Worm (Caenorhabditis elegans) whole organism, mixed stage, embryonic: ENCODE data around the gene W03C9.1.
A peak's percentile ranks its signal among the peaks of the same experiment; 100 is the strongest.

Source experiments
- M03D4.4 ChIP-seq: sonication (generic microtip); optimal IDR thresholded peaks from 2 replicates; lab custom pipeline; 2017; ENCODE audit warnings: mild to moderate bottlenecking, missing genetic modification characterization, missing compliant biosample characterization
- bed-3 ChIP-seq: fragments of 200-800 bp; sonication (Bioruptor generic); optimal IDR thresholded peaks from 3 replicates; lab custom pipeline; 2018; ENCODE audit warnings: mild to moderate bottlenecking, missing genetic modification characterization, moderate library complexity, missing compliant biosample characterization
- blmp-1 ChIP-seq: fragments of 150-350 bp; optimal IDR thresholded peaks from 2 replicates; lab custom pipeline; 2014; ENCODE audit warnings: missing biosample characterization, missing genetic modification characterization
- ceh-39 ChIP-seq: fragments of 150-350 bp; optimal IDR thresholded peaks from 2 replicates; lab custom pipeline; 2014; ENCODE audit warnings: missing biosample characterization, missing genetic modification characterization
- ceh-43 ChIP-seq: fragments of 200-800 bp; sonication (Bioruptor generic); optimal IDR thresholded peaks from 2 replicates; lab custom pipeline; 2018; ENCODE audit warnings: mild to moderate bottlenecking, missing genetic modification characterization, moderate library complexity, missing compliant biosample characterization
- ceh-83 ChIP-seq: fragments of 200-800 bp; sonication (Bioruptor generic); optimal IDR thresholded peaks from 2 replicates; lab custom pipeline; 2018; ENCODE audit warnings: mild to moderate bottlenecking, missing genetic modification characterization, missing compliant biosample characterization
- ces-1 ChIP-seq: fragments of 150-350 bp; optimal IDR thresholded peaks from 2 replicates; lab custom pipeline; 2014; ENCODE audit warnings: missing biosample characterization, missing genetic modification reagents, missing genetic modification characterization
- cnd-1 ChIP-seq: fragments of 200-800 bp; sonication (Bioruptor generic); optimal IDR thresholded peaks from 2 replicates; lab custom pipeline; 2018; ENCODE audit warnings: mild to moderate bottlenecking, missing genetic modification characterization, missing compliant biosample characterization
- drap-1 ChIP-seq: fragments of 200-800 bp; sonication (Bioruptor generic); optimal IDR thresholded peaks from 3 replicates; lab custom pipeline; 2018; ENCODE audit warnings: mild to moderate bottlenecking, missing genetic modification characterization, missing compliant biosample characterization
- elt-1 ChIP-seq: sonication (generic microtip); optimal IDR thresholded peaks from 2 replicates; lab custom pipeline; 2017; ENCODE audit warnings: missing genetic modification characterization, mild to moderate bottlenecking, missing compliant biosample characterization, antibody characterized with exemption, moderate library complexity, borderline replicate concordance; ENCODE audit not compliant: insufficient read depth
- elt-3 ChIP-seq: fragments of 150-350 bp; optimal IDR thresholded peaks from 2 replicates; lab custom pipeline; 2014; ENCODE audit warnings: missing biosample characterization, missing genetic modification characterization
- flh-1 ChIP-seq: fragments of 200-800 bp; sonication (Bioruptor generic); optimal IDR thresholded peaks from 2 replicates; lab custom pipeline; 2018; ENCODE audit warnings: mild to moderate bottlenecking, missing genetic modification characterization, moderate library complexity, missing compliant biosample characterization
- ham-2 ChIP-seq: fragments of 200-800 bp; sonication (Bioruptor generic); optimal IDR thresholded peaks from 2 replicates; lab custom pipeline; 2018; ENCODE audit warnings: mild to moderate bottlenecking, missing genetic modification characterization, missing compliant biosample characterization
- hlh-1 ChIP-seq: fragments of 150-350 bp; optimal IDR thresholded peaks from 2 replicates; lab custom pipeline; 2014; ENCODE audit warnings: missing biosample characterization, missing genetic modification reagents, missing genetic modification characterization
- lin-13 ChIP-seq: fragments of 150-350 bp; optimal IDR thresholded peaks from 2 replicates; lab custom pipeline; 2014; ENCODE audit warnings: missing biosample characterization, missing genetic modification characterization
- lin-32 ChIP-seq: fragments of 200-800 bp; sonication (Bioruptor generic); optimal IDR thresholded peaks from 2 replicates; lab custom pipeline; 2018; ENCODE audit warnings: mild to moderate bottlenecking, missing genetic modification characterization, missing compliant biosample characterization
- lsy-2 ChIP-seq: fragments of 150-350 bp; optimal IDR thresholded peaks from 2 replicates; lab custom pipeline; 2014; ENCODE audit warnings: missing biosample characterization, missing genetic modification characterization
- mab-5 ChIP-seq: fragments of 150-350 bp; optimal IDR thresholded peaks from 2 replicates; lab custom pipeline; 2014; ENCODE audit warnings: missing biosample characterization, missing genetic modification characterization
- mep-1 ChIP-seq: fragments of 150-350 bp; optimal IDR thresholded peaks from 2 replicates; lab custom pipeline; 2017; ENCODE audit warnings: missing biosample characterization, missing genetic modification reagents, missing genetic modification characterization, inconsistent platforms
- mls-2 ChIP-seq: sonication (generic microtip); optimal IDR thresholded peaks from 2 replicates; lab custom pipeline; 2016; ENCODE audit warnings: mild to moderate bottlenecking, missing genetic modification characterization, moderate library complexity, missing compliant biosample characterization
- nhr-12 ChIP-seq: fragments of 150-350 bp; optimal IDR thresholded peaks from 2 replicates; lab custom pipeline; 2014; ENCODE audit warnings: missing biosample characterization, missing genetic modification characterization
- nhr-2 ChIP-seq: fragments of 150-350 bp; optimal IDR thresholded peaks from 2 replicates; lab custom pipeline; 2014; ENCODE audit warnings: missing biosample characterization, missing genetic modification characterization
- nhr-237 ChIP-seq: fragments of 150-350 bp; optimal IDR thresholded peaks from 2 replicates; lab custom pipeline; 2014; ENCODE audit warnings: missing biosample characterization, missing genetic modification characterization
- nhr-28 ChIP-seq: fragments of 150-350 bp; optimal IDR thresholded peaks from 2 replicates; lab custom pipeline; 2014; ENCODE audit warnings: missing biosample characterization, missing genetic modification characterization
- nhr-76 ChIP-seq: sonication (generic microtip); optimal IDR thresholded peaks from 2 replicates; lab custom pipeline; 2017; ENCODE audit warnings: missing biosample characterization, missing genetic modification characterization
- pha-4 ChIP-seq: fragments of 150-350 bp; optimal IDR thresholded peaks from 2 replicates; lab custom pipeline; 2018; ENCODE audit warnings: missing biosample characterization, missing genetic modification reagents, missing genetic modification characterization
- sem-2 ChIP-seq: fragments of 200-800 bp; sonication (Bioruptor generic); optimal IDR thresholded peaks from 2 replicates; lab custom pipeline; 2018; ENCODE audit warnings: mild to moderate bottlenecking, missing genetic modification characterization, missing compliant biosample characterization
- snpc-4 ChIP-seq: fragments of 150-350 bp; optimal IDR thresholded peaks from 2 replicates; lab custom pipeline; 2014; ENCODE audit warnings: missing biosample characterization, missing genetic modification characterization
- sptf-1 ChIP-seq: sonication (generic microtip); optimal IDR thresholded peaks from 2 replicates; lab custom pipeline; 2017; ENCODE audit warnings: mild to moderate bottlenecking, missing genetic modification characterization, moderate library complexity, missing compliant biosample characterization
- tbx-8 ChIP-seq: fragments of 200-800 bp; sonication (Bioruptor generic); optimal IDR thresholded peaks from 2 replicates; lab custom pipeline; 2018; ENCODE audit warnings: mild to moderate bottlenecking, missing genetic modification characterization, moderate library complexity, missing compliant biosample characterization
- unc-120 ChIP-seq: sonication (generic microtip); optimal IDR thresholded peaks from 2 replicates; lab custom pipeline; 2017; ENCODE audit warnings: missing genetic modification characterization, missing compliant biosample characterization; ENCODE audit not compliant: poor library complexity, severe bottlenecking
- unc-39 ChIP-seq: fragments of 150-350 bp; optimal IDR thresholded peaks from 2 replicates; lab custom pipeline; 2014; ENCODE audit warnings: missing biosample characterization, missing genetic modification characterization
- unc-62 ChIP-seq: fragments of 150-350 bp; optimal IDR thresholded peaks from 2 replicates; lab custom pipeline; 2014; ENCODE audit warnings: missing biosample characterization, missing genetic modification reagents, missing genetic modification characterization
- zip-8 ChIP-seq: fragments of 150-350 bp; optimal IDR thresholded peaks from 2 replicates; lab custom pipeline; 2014; ENCODE audit warnings: missing biosample characterization, missing genetic modification characterization
- ztf-11 ChIP-seq: fragments of 150-350 bp; optimal IDR thresholded peaks from 2 replicates; lab custom pipeline; 2014; ENCODE audit warnings: missing biosample characterization, missing genetic modification characterization

The W03C9.1 gene

DNA sequence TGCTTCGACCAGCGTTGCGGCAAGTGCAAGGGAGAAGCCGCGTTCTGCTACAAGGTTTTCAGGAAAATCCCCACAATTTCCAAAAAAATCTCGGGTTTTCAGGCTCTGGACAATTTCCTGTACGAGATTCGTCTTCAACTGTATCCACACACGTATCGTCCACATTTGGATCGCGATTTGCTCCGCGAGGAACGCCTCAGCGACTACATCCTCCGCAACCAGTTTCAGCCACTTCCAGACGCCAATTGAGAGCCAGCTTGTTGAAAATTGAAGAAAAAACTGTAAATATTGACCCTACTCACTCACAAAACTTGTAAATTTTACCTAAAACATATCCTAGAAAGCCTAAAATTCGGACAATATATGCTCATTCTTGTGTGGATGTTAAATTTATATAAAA lies 2.9 kb upstream of the W03C9.1 start:
- TF ChIP-seq ham-2 (no peak), nhr-12 (tag; lab: Kevin White, UChicago) (no peak), lin-13 (no peak), mab-5 (tag; lab: Kevin White, UChicago) (no peak), nhr-237 (tag; lab: Kevin White, UChicago) (no peak), elt-3 (no peak)

DNA sequence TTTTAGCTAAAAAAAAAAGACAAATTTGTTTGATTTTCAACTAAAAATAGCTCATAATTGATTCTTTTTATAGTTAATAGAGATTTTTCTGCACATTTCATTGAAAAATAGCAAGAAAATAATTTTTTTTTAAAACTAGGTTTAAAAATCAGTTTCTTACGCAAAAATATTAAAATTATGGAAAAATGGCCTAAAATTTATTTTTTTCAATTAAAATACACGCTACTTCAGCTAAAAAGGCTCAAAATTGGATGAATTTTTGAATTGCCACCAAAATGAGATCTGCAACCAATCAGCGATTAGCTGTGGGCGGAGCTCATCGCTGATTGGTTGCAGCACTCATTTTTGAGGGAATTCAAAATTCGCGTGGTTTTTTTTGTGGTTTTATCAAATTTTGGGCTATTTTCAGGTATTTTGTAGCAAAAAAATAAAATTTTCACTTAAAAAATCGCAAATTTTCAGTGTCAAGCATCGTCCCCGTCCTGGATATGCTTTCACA lies 1.3 kb upstream of the W03C9.1 start:
- TF ChIP-seq cnd-1 (tag; lab: Kevin White, UChicago), result no peak
- TF ChIP-seq, all 35 proteins: peak for 0

DNA sequence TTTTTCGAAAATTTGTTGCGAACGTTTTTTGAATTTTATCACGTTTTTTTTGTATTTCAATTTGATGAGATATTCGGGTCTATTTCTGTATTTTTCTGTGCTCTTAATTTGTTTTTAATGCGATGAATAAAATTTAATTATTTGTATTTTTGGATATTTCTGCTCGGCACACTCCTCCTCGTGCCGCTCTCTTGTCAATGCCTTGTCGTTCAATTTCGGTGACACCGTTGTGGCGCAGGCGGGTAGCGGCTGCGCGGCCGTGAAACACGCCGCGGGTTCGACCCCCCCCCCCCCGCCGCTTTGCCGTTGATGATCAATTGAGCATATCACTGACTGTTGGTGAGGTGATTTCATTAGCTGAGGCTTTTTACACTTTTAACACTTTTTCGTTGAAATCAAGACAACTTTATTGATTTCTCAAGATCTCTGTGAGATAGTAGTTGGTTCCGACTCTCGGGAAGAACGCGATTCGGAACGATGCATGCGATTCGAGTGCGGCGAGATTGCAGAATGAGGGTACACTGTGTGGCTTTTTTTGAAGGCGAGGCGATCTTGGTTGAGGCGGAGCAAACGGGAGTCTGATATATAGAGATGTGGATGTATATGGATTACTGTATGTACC lies 1.2 kb downstream of the W03C9.1 start:
- TF ChIP-seq sem-2 (GFP tag; lab: Kevin White, UChicago) (peak; percentile 99), snpc-4 (tag; lab: Kevin White, UChicago) (no peak), blmp-1 (tag; lab: Kevin White, UChicago) (peak; percentile 56), mab-5 (tag; lab: Kevin White, UChicago) (peak; percentile 39), nhr-12 (tag; lab: Kevin White, UChicago) (peak; percentile 57), mls-2 (tag; lab: Kevin White, UChicago) (peak; percentile 100), ceh-43 (GFP tag; lab: Kevin White, UChicago) (peak; percentile 99), zip-8 (tag; lab: Kevin White, UChicago) (no peak), pha-4 (tag; lab: Kevin White, UChicago) (peak; percentile 84), elt-3 (peak; percentile 60), tbx-8 (GFP tag; lab: Kevin White, UChicago) (peak; percentile 100), nhr-237 (tag; lab: Kevin White, UChicago) (peak; percentile 74), mep-1 (tag; lab: Kevin White, UChicago) (peak; percentile 67), ces-1 (GFP tag; lab: Kevin White, UChicago) (peak; percentile 66), unc-120 (tag; lab: Kevin White, UChicago) (peak; percentile 100), cnd-1 (tag; lab: Kevin White, UChicago) (peak; percentile 99), hlh-1 (tag; lab: Kevin White, UChicago) (peak; percentile 73), nhr-2 (tag; lab: Kevin White, UChicago) (no peak), unc-62 (GFP tag; lab: Kevin White, UChicago) (peak; percentile 80), lin-32 (peak; percentile 100), ceh-39 (tag; lab: Kevin White, UChicago) (no peak), ceh-83 (GFP tag; lab: Kevin White, UChicago) (peak; percentile 100), M03D4.4 (peak; percentile 99), lin-13 (peak; percentile 88), ham-2 (peak; percentile 100), ztf-11 (tag; lab: Kevin White, UChicago) (peak; percentile 95), nhr-28 (tag; lab: Kevin White, UChicago) (peak; percentile 77), unc-39 (peak; percentile 82), bed-3 (peak; percentile 99), elt-1 (tag; lab: Kevin White, UChicago) (peak; percentile 75), drap-1 (GFP tag; lab: Kevin White, UChicago) (peak; percentile 100), flh-1 (peak; percentile 99), nhr-76 (tag; lab: Kevin White, UChicago) (peak; percentile 63), sptf-1 (tag; lab: Kevin White, UChicago) (peak; percentile 100), lsy-2 (tag; lab: Kevin White, UChicago) (peak; percentile 68)
